Fruit fly (Drosophila melanogaster) whole organism, embryonic: ENCODE measurements around the gene CG45072.

ENCODE experiments used
- Adf1 ChIP-seq: fragments of 200-800 bp; sonication (Bioruptor generic); IDR thresholded peaks from 2 replicates; pipeline ENCODE4 v1.3.6; 2022; ENCODE audit warnings: missing biosample characterization, missing genetic modification characterization
- Bdp1 ChIP-seq: fragments of 200-800 bp; sonication (Bioruptor generic); optimal IDR thresholded peaks from 3 replicates; lab custom pipeline; 2016; ENCODE audit warnings: missing biosample characterization, missing genetic modification characterization
- Bteb2 ChIP-seq: fragments of 200-800 bp; sonication (Bioruptor generic); optimal IDR thresholded peaks from 2 replicates; lab custom pipeline; 2016; ENCODE audit warnings: missing biosample characterization, missing genetic modification characterization
- CG11695 ChIP-seq: fragments of 200-800 bp; sonication (Bioruptor generic); IDR thresholded peaks from 3 replicates; pipeline ENCODE4 v1.3.6; 2022; ENCODE audit warnings: missing biosample characterization, missing genetic modification characterization
- CG11696 ChIP-seq: fragments of 200-800 bp; sonication (Bioruptor generic); IDR thresholded peaks from 2 replicates; pipeline ENCODE4 v1.3.6; 2022; ENCODE audit warnings: missing biosample characterization, missing genetic modification characterization
- CG12219 ChIP-seq: fragments of 200-800 bp; sonication (Bioruptor generic); optimal IDR thresholded peaks from 3 replicates; lab custom pipeline; 2018; ENCODE audit warnings: missing biosample characterization, mild to moderate bottlenecking, missing genetic modification characterization
- CG12236 ChIP-seq: fragments of 200-800 bp; sonication (Bioruptor generic); optimal IDR thresholded peaks from 2 replicates; lab custom pipeline; 2016; ENCODE audit warnings: missing biosample characterization, missing genetic modification characterization
- CG13123 ChIP-seq: fragments of 200-800 bp; sonication (Bioruptor generic); optimal IDR thresholded peaks from 2 replicates; lab custom pipeline; 2016; ENCODE audit warnings: missing biosample characterization, missing genetic modification characterization
- CG18262 ChIP-seq: fragments of 200-800 bp; optimal IDR thresholded peaks from 3 replicates; lab custom pipeline; 2019; ENCODE audit warnings: missing biosample characterization, mild to moderate bottlenecking, missing genetic modification characterization, moderate library complexity
- CG2678 ChIP-seq: fragments of 200-800 bp; sonication (Bioruptor generic); optimal IDR thresholded peaks from 3 replicates; lab custom pipeline; 2019; ENCODE audit warnings: missing biosample characterization, mild to moderate bottlenecking, missing genetic modification characterization, moderate library complexity
- CG30403 ChIP-seq: fragments of 200-800 bp; sonication (Bioruptor generic); optimal IDR thresholded peaks from 3 replicates; lab custom pipeline; 2016; ENCODE audit warnings: missing biosample characterization, missing genetic modification characterization
- CG32772 ChIP-seq: fragments of 200-800 bp; sonication (Bioruptor generic); IDR thresholded peaks from 2 replicates; pipeline ENCODE4 v1.3.6; 2022; ENCODE audit warnings: missing biosample characterization, missing genetic modification characterization
- CG4730 ChIP-seq: fragments of 200-800 bp; sonication (Bioruptor generic); IDR thresholded peaks from 2 replicates; pipeline ENCODE4 v1.3.6; 2022; ENCODE audit warnings: missing biosample characterization, missing genetic modification characterization
- CG6272 ChIP-seq: fragments of 200-800 bp; sonication (Bioruptor generic); IDR thresholded peaks from 2 replicates; pipeline ENCODE4 v1.3.6; 2022; ENCODE audit warnings: missing biosample characterization, missing genetic modification characterization
- CG6689 ChIP-seq: fragments of 200-800 bp; sonication (Bioruptor generic); IDR thresholded peaks from 2 replicates; pipeline ENCODE4 v1.3.6; 2022; ENCODE audit warnings: missing biosample characterization, missing genetic modification characterization
- CG6765 ChIP-seq: fragments of 200-800 bp; sonication (Bioruptor generic); optimal IDR thresholded peaks from 3 replicates; lab custom pipeline; 2017; ENCODE audit warnings: missing biosample characterization, mild to moderate bottlenecking, missing genetic modification characterization
- Fer1 ChIP-seq: fragments of 200-800 bp; sonication (Bioruptor generic); optimal IDR thresholded peaks from 2 replicates; lab custom pipeline; 2017; ENCODE audit warnings: missing biosample characterization, mild to moderate bottlenecking, missing genetic modification characterization
- Mes4 ChIP-seq: fragments of 200-800 bp; sonication (Bioruptor generic); optimal IDR thresholded peaks from 2 replicates; lab custom pipeline; 2016; ENCODE audit warnings: missing biosample characterization, missing genetic modification characterization
- Oli ChIP-seq: fragments of 200-800 bp; sonication (Bioruptor generic); optimal IDR thresholded peaks from 2 replicates; lab custom pipeline; 2018; ENCODE audit warnings: missing biosample characterization, mild to moderate bottlenecking, missing genetic modification characterization, moderate library complexity
- Optix ChIP-seq: fragments of 200-800 bp; sonication (Bioruptor generic); IDR thresholded peaks from 3 replicates; pipeline ENCODE4 v1.3.6; 2022; ENCODE audit warnings: missing biosample characterization, missing genetic modification characterization
- ara ChIP-seq: fragments of 200-800 bp; sonication (Bioruptor generic); IDR thresholded peaks from 2 replicates; pipeline ENCODE4 v1.3.6; 2022; ENCODE audit warnings: missing biosample characterization, missing genetic modification characterization
- az2 ChIP-seq: fragments of 200-800 bp; sonication (Bioruptor generic); optimal IDR thresholded peaks from 3 replicates; lab custom pipeline; 2016; ENCODE audit warnings: missing biosample characterization, missing genetic modification characterization
- bowl ChIP-seq: fragments of 200-800 bp; sonication (Bioruptor generic); IDR thresholded peaks from 2 replicates; pipeline ENCODE4 v1.3.6; 2022; ENCODE audit warnings: missing biosample characterization, missing genetic modification characterization
- bsh ChIP-seq, 2 experiments: fragments of 200-800 bp; sonication (Bioruptor generic); optimal IDR thresholded peaks; 2 replicates each; lab custom pipeline; 2017 to 2018; ENCODE audit warnings: mild to moderate bottlenecking in 2 of 2, missing biosample characterization in 2 of 2, missing genetic modification characterization in 2 of 2, moderate library complexity in 1 of 2
- btn ChIP-seq: fragments of 200-800 bp; sonication (Bioruptor generic); optimal IDR thresholded peaks from 2 replicates; lab custom pipeline; 2016; ENCODE audit warnings: missing biosample characterization, missing genetic modification characterization
- ci ChIP-seq: fragments of 200-800 bp; sonication (Bioruptor generic); IDR thresholded peaks from 3 replicates; pipeline ENCODE4 v1.3.6; 2022; ENCODE audit warnings: missing biosample characterization, missing genetic modification characterization
- croc ChIP-seq: fragments of 200-800 bp; sonication (Bioruptor generic); conservative IDR thresholded peaks from 3 replicates; pipeline ENCODE4 v1.3.6; 2022; ENCODE audit warnings: missing biosample characterization, missing genetic modification characterization
- dmrt99B ChIP-seq: fragments of 200-800 bp; sonication (Bioruptor generic); optimal IDR thresholded peaks from 2 replicates; lab custom pipeline; 2018; ENCODE audit warnings: missing biosample characterization, mild to moderate bottlenecking, missing genetic modification characterization, moderate library complexity
- emc ChIP-seq: fragments of 200-800 bp; sonication (Bioruptor generic); optimal IDR thresholded peaks from 2 replicates; lab custom pipeline; 2016; ENCODE audit warnings: missing biosample characterization, missing genetic modification characterization
- ewg ChIP-seq: fragments of 200-800 bp; sonication (Bioruptor generic); optimal IDR thresholded peaks from 3 replicates; lab custom pipeline; 2017; ENCODE audit warnings: mild to moderate bottlenecking, missing biosample characterization, missing genetic modification reagents, missing genetic modification characterization
- gce ChIP-seq: fragments of 200-800 bp; sonication (Bioruptor generic); IDR thresholded peaks from 3 replicates; pipeline ENCODE4 v1.3.6; 2022; ENCODE audit warnings: missing biosample characterization, missing genetic modification characterization
- hkb ChIP-seq, 2 experiments: fragments of 200-800 bp in 1 of 2; fragments of >200 bp in 1 of 2; sonication (Bioruptor generic) in 1 of 2; IDR thresholded peaks in 1 of 2; optimal IDR thresholded peaks in 1 of 2; 2 replicates each; pipeline versions ENCODE4 v1.3.6 to Lab custom; 2017 to 2022; ENCODE audit warnings: missing biosample characterization in 1 of 2, missing genetic modification characterization in 1 of 2
- lov ChIP-seq, 2 experiments: fragments of 200-800 bp in 1 of 2; fragments of >200 bp in 1 of 2; sonication (Bioruptor generic) in 1 of 2; IDR thresholded peaks in 1 of 2; optimal IDR thresholded peaks in 1 of 2; 2 replicates in 1 of 2; 3 replicates in 1 of 2; pipeline versions ENCODE4 v1.3.6 to Lab custom; 2017 to 2022; ENCODE audit warnings: missing biosample characterization in 1 of 2, missing genetic modification characterization in 1 of 2
- mam ChIP-seq: fragments of 200-800 bp; sonication (Bioruptor generic); optimal IDR thresholded peaks from 3 replicates; lab custom pipeline; 2016; ENCODE audit warnings: missing biosample characterization, missing genetic modification characterization
- odd ChIP-seq: fragments of 200-800 bp; sonication (Bioruptor generic); optimal IDR thresholded peaks from 2 replicates; lab custom pipeline; 2017; ENCODE audit warnings: missing biosample characterization, mild to moderate bottlenecking, missing genetic modification characterization
- pan ChIP-seq, 4 experiments: fragments of >200 bp in 3 of 4; fragments of 200-800 bp in 1 of 4; sonication (Bioruptor generic) in 1 of 4; optimal IDR thresholded peaks in 3 of 4; IDR thresholded peaks in 1 of 4; 2 replicates each; pipeline versions ENCODE4 v1.3.6 to Lab custom; 2017 to 2022; ENCODE audit warnings: missing biosample characterization in 2 of 4, missing genetic modification characterization in 2 of 4, mixed read lengths in 1 of 4
- pfk ChIP-seq: fragments of 200-800 bp; sonication (Bioruptor generic); optimal IDR thresholded peaks from 2 replicates; lab custom pipeline; 2018; ENCODE audit warnings: missing biosample characterization, mild to moderate bottlenecking, missing genetic modification characterization, moderate library complexity
- row ChIP-seq: fragments of 200-800 bp; sonication (Bioruptor generic); IDR thresholded peaks from 3 replicates; pipeline ENCODE4 v1.3.6; 2022; ENCODE audit warnings: missing biosample characterization, missing genetic modification characterization
- slp2 ChIP-seq: fragments of 200-800 bp; sonication (Bioruptor generic); optimal IDR thresholded peaks from 2 replicates; lab custom pipeline; 2016; ENCODE audit warnings: missing biosample characterization, missing genetic modification characterization
- stc ChIP-seq: fragments of 200-800 bp; sonication (Bioruptor generic); IDR thresholded peaks from 2 replicates; pipeline ENCODE4 v1.3.6; 2022; ENCODE audit warnings: missing biosample characterization, missing genetic modification characterization

Gene CG45072

DNA sequence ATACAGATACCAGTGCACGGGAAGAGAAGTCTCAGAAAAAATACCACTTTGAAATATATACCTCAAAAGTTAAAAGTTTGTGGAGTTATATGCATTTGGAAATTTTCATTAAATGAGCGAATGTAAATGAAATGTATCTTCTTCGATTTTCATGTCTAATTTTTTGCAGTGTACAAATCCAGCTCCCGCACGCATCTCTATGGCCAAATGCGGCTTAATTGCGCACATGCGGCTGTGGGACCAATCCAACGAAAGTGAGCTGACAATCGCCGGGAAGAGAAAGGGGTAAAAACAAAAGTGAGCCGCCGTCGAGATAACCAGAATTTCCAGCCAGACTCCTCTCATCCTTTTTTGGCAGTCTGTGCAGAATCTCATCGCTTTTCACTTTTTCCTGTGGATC, 41.1 kb upstream of the CG45072 start (continued):
- TF ChIP-seq slp2 (GFP tag; lab: Kevin White, UChicago) (peak; percentile 17), CG11695 (GFP tag; lab: Robert Waterston, UW) (0 out of 3 replicates have a peak, but pooled peaks have one; percentile 12), lov (optimal IDR thresholded peaks at IDR 0.05; lab: Kevin White, UChicago) (no peak), lov (GFP tag; IDR thresholded peaks at IDR 0.05; lab: Robert Waterston, UW) (no peak), CG11696 (GFP tag; lab: Robert Waterston, UW) (no peak), ci (GFP tag; lab: Robert Waterston, UW) (peak; percentile 85), CG2678 (tag; lab: Kevin White, UChicago) (peak; percentile 20), mam (GFP tag; lab: Kevin White, UChicago) (peak; percentile 5), Bteb2 (GFP tag; lab: Kevin White, UChicago) (no peak), CG4730 (GFP tag; lab: Robert Waterston, UW) (no peak), Bdp1 (GFP tag; lab: Kevin White, UChicago) (no peak), emc (GFP tag; lab: Kevin White, UChicago) (no peak), bowl (GFP tag; lab: Robert Waterston, UW) (0 out of 2 replicates have a peak, but pooled peaks have one; percentile 11), CG6689 (GFP tag; lab: Robert Waterston, UW) (peak; percentile 38; the same call in 1 of the 2 replicates), stc (peak; percentile 52; the same call in 1 of the 2 replicates), hkb (optimal IDR thresholded peaks at IDR 0.05; lab: Kevin White, UChicago) (no peak), hkb (GFP tag; IDR thresholded peaks at IDR 0.05; lab: Robert Waterston, UW) (peak; percentile 16; the same call in 1 of the 2 replicates), croc (GFP tag; lab: Robert Waterston, UW) (no peak), CG6272 (0 out of 2 replicates have a peak, but pooled peaks have one; percentile 18), dmrt99B (tag; lab: Kevin White, UChicago) (peak; percentile 64), bsh (GFP tag; optimal IDR thresholded peaks at IDR 0.05; lab: Kevin White, UChicago) (peak in 1 of 2 experiments; percentile 45), az2 (GFP tag; lab: Kevin White, UChicago) (peak; percentile 35), Fer1 (GFP tag; lab: Kevin White, UChicago) (no peak), CG12219 (GFP tag; lab: Kevin White, UChicago) (peak; percentile 19), Oli (peak; percentile 28), CG6765 (GFP tag; lab: Kevin White, UChicago) (no peak), row (GFP tag; lab: Robert Waterston, UW) (peak; percentile 54), CG30403 (GFP tag; lab: Kevin White, UChicago) (peak; percentile 32), CG32772 (GFP tag; lab: Robert Waterston, UW) (0 out of 2 replicates have a peak, but pooled peaks have one; percentile 18), Optix (GFP tag; lab: Robert Waterston, UW) (peak; percentile 15; the same call in 1 of the 3 replicates), CG13123 (GFP tag; lab: Kevin White, UChicago) (no peak), pfk (GFP tag; lab: Kevin White, UChicago) (no peak), odd (GFP tag; lab: Kevin White, UChicago) (no peak), pan (optimal IDR thresholded peaks at IDR 0.05; lab: Kevin White, UChicago) (no peak), pan (GFP tag; optimal IDR thresholded peaks at IDR 0.05 in 1 of 2, IDR thresholded peaks at IDR 0.05 in 1 of 2) (peak in 1 of 2 experiments; percentile 62), ara (GFP tag; lab: Robert Waterston, UW) (peak; percentile 48; the same call in 1 of the 2 replicates), CG18262 (tag; lab: Kevin White, UChicago) (peak; percentile 40), CG12236 (no peak), ewg (peak; percentile 25), btn (GFP tag; lab: Kevin White, UChicago) (peak; percentile 27), gce (GFP tag; lab: Robert Waterston, UW) (peak; percentile 54; the same call in 1 of the 3 replicates)
- TF ChIP-seq, all 482 proteins: peak for 107

DNA sequence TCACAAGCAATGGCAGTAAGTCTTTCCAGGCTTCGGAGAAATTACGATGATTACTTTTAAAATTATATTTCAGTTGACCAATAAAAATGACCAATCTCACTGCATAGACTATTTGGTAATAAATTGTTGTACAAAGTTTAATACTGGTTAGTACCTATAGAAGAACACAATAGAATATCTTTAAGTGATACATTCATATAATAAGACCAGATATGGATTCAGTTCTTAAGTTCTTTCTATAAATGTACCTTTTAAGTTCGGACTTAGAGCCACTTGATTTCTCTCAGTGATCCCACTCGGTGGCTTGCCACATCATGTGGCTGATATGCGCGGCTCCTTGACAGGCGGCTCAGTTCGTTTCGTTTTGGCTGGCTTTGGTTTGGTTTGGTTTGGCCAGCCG, 40.2 kb upstream of the CG45072 start:
- no peak for TF ChIP-seq Adf1 (GFP tag; lab: Robert Waterston, UW)
- no peak for TF ChIP-seq Mes4 (GFP tag; lab: Kevin White, UChicago)
